Worm (Caenorhabditis elegans) whole organism, L1 larva: ENCODE measurements around the gene K10G4.10.

ENCODE experiments used
- ama-1 ChIP-seq: fragments of 150-350 bp; optimal IDR thresholded peaks from 2 replicates; lab custom pipeline; 2014
- blmp-1 ChIP-seq: fragments of 150-350 bp; optimal IDR thresholded peaks from 2 replicates; lab custom pipeline; 2014; ENCODE audit warnings: missing biosample characterization, missing genetic modification characterization
- hlh-17 ChIP-seq: fragments of 200-800 bp; sonication (Bioruptor generic); optimal IDR thresholded peaks from 2 replicates; lab custom pipeline; 2018; ENCODE audit warnings: missing genetic modification characterization, mild to moderate bottlenecking, missing compliant biosample characterization, moderate library complexity, borderline replicate concordance
- nhr-11 ChIP-seq: fragments of 150-350 bp; optimal IDR thresholded peaks from 2 replicates; lab custom pipeline; 2014; ENCODE audit warnings: missing biosample characterization, missing genetic modification characterization
- nhr-28 ChIP-seq: fragments of 150-350 bp; optimal IDR thresholded peaks from 2 replicates; lab custom pipeline; 2014; ENCODE audit warnings: missing biosample characterization, missing genetic modification characterization
- tbx-2 ChIP-seq: sonication (generic microtip); optimal IDR thresholded peaks from 2 replicates; lab custom pipeline; 2016; ENCODE audit warnings: missing genetic modification characterization, missing compliant biosample characterization
- unc-62 ChIP-seq: fragments of 150-350 bp; optimal IDR thresholded peaks from 2 replicates; lab custom pipeline; 2014; ENCODE audit warnings: missing biosample characterization, missing genetic modification reagents, missing genetic modification characterization
- ztf-4 ChIP-seq: fragments of 150-350 bp; optimal IDR thresholded peaks from 2 replicates; lab custom pipeline; 2014; ENCODE audit warnings: missing biosample characterization, missing genetic modification characterization

ce11 chrV:17301375-17301774, 28.0 kb downstream of the K10G4.10 start, which contains the start of gene K10G4.5:
- TF ChIP-seq nhr-28 (tag; lab: Kevin White, UChicago) (no peak), tbx-2 (tag; lab: Kevin White, UChicago) (no peak), unc-62 (GFP tag; lab: Kevin White, UChicago) (no peak), ztf-4 (tag; lab: Kevin White, UChicago) (no peak), hlh-17 (GFP tag; lab: Kevin White, UChicago) (no peak), nhr-11 (tag; lab: Kevin White, UChicago) (no peak), blmp-1 (tag; lab: Kevin White, UChicago) (no peak), ama-1 (no peak)
